Fruit fly (Drosophila melanogaster): ENCODE results near the gene dikar.
A peak's percentile ranks its signal among the peaks of the same experiment; 100 is the strongest.

dikar gene

DNA sequence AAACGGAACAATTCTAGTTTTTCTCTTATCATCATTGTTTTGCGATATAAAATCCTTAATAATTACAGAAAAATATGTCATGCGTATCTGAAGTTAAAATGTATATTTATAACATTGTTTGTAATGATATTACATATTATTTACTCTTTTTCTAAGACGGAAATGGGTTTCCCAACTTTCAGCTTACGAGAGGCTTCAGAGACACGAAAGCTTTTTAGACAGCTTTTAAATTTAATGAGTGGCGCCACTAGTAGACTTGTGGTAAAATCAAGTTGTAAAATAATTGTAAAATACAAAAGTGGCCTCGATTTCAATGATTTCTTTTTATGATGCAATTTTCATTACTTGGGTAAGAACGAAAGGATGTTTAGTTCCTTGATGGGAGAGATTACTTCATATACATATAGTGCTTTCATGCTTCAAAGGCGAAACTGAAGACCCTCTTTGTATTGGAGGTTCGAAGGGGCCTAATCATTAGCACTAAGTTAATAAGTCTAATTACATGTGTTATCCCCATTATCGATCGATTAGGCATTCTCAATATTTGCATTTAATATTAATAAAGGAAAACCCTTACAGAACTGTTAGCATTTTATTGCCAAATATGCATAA is 33.9 kb downstream of the dikar start (continued):
- TF ChIP-seq CG6276 (GFP tag; optimal IDR thresholded peaks at IDR 0.05): no peak
- peak; percentile 27 for TF ChIP-seq CG9139 (GFP tag; optimal IDR thresholded peaks at IDR 0.05)
- peak; percentile 70 for TF ChIP-seq acj6 (GFP tag; optimal IDR thresholded peaks at IDR 0.05)
- TF ChIP-seq ss (GFP tag; optimal IDR thresholded peaks at IDR 0.05): peak in 1 of 2 experiments; percentile 26
- no peak for TF ChIP-seq CG15336 (GFP tag; IDR thresholded peaks at IDR 0.05)
- TF ChIP-seq fd59A (GFP tag; optimal IDR thresholded peaks at IDR 0.05): peak; percentile 37
- TF ChIP-seq fd85E (GFP tag; optimal IDR thresholded peaks at IDR 0.05): peak; percentile 22
- peak; percentile 59 for TF ChIP-seq Hr39 (GFP tag; optimal IDR thresholded peaks at IDR 0.05)
- TF ChIP-seq CG8119 (GFP tag; IDR thresholded peaks at IDR 0.05): no peak
- peak; percentile 65 for TF ChIP-seq CG16779 (tag; optimal IDR thresholded peaks at IDR 0.05)
- no peak for TF ChIP-seq CG6854 (GFP tag; optimal IDR thresholded peaks at IDR 0.05)
- TF ChIP-seq CG31627 (GFP tag; optimal IDR thresholded peaks at IDR 0.05): peak; percentile 64
- TF ChIP-seq dsx (GFP tag; optimal IDR thresholded peaks at IDR 0.05; ENCODE audit: poor library complexity, severe bottlenecking): no peak
- TF ChIP-seq salr (GFP tag; optimal IDR thresholded peaks at IDR 0.05): peak; percentile 10 to 73
- TF ChIP-seq topi (GFP tag; optimal IDR thresholded peaks at IDR 0.05): peak; percentile 79
- TF ChIP-seq Eip93F (GFP tag; optimal IDR thresholded peaks at IDR 0.05): no peak
- TF ChIP-seq CG11294 (GFP tag; IDR thresholded peaks at IDR 0.05): no peak
- peak; percentile 45 for TF ChIP-seq Sox14 (GFP tag; optimal IDR thresholded peaks at IDR 0.05)
- peak; percentile 52 for TF ChIP-seq CG11762 (GFP tag; optimal IDR thresholded peaks at IDR 0.05; ENCODE audit: insufficient read depth)
- TF ChIP-seq CG11902 (GFP tag; optimal IDR thresholded peaks at IDR 0.05): peak; percentile 58
- TF ChIP-seq Blimp-1 (GFP tag; optimal IDR thresholded peaks at IDR 0.05): peak; percentile 20
- TF ChIP-seq CG6792 (GFP tag; optimal IDR thresholded peaks at IDR 0.05): peak; percentile 72
- TF ChIP-seq pdm3 (GFP tag; optimal IDR thresholded peaks at IDR 0.05): peak; percentile 77
- no peak for TF ChIP-seq Lpt (GFP tag; optimal IDR thresholded peaks at IDR 0.05)
- peak; percentile 60 for TF ChIP-seq vri (GFP tag; optimal IDR thresholded peaks at IDR 0.05)

DNA sequence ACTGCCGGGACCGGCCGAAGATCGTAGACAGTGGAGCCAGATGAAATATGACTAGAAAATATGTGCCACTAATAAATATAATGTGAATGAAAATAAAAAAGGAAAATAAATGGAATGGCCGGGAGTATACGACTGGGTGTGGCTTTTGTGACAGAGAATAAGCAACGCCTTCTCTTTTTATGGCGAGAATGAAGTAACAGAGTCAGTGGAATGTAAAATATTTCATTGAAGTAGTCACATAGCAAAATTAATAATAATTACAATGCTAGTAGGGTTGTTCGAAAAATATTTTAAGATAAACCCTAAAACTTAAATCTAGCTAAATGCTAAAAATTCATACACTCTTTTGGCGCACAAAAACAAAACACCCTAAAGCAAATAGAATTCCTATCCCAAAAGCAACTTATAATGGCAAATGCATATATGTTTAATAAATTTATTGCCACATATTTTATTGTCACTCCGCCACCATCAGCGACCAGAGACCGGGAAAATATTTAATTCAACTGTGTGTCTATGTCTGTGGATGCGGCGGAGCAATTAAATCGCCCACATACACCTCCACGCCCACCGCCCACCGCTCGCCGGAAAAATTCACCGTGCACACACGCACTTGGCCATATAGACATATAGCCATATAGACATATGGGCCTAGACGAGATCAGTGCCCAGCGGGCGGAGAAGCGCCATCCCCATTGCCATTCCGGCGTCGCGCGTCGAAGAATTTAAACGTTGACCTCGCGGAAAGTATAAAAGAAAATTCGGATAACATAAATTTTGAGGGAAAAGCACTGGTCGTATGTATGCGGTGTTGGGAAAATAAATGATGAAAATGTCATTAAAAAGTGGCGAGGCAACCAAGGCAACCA is 36.0 kb downstream of the dikar start:
- TF ChIP-seq CG6276 (GFP tag; optimal IDR thresholded peaks at IDR 0.05) (no peak), CG1621 (tag; optimal IDR thresholded peaks at IDR 0.05) (no peak), spab (GFP tag; optimal IDR thresholded peaks at IDR 0.05) (no peak), CG6792 (GFP tag; optimal IDR thresholded peaks at IDR 0.05) (no peak), CG6808 (GFP tag; optimal IDR thresholded peaks at IDR 0.05) (no peak), Sox14 (GFP tag; optimal IDR thresholded peaks at IDR 0.05) (no peak), CG8319 (GFP tag; optimal IDR thresholded peaks at IDR 0.05) (no peak), Hr4 (GFP tag; optimal IDR thresholded peaks at IDR 0.05) (no peak), fkh (GFP tag; optimal IDR thresholded peaks at IDR 0.05) (no peak), CG11294 (GFP tag; IDR thresholded peaks at IDR 0.05) (no peak), Ets96B (tag; optimal IDR thresholded peaks at IDR 0.05) (no peak)

DNA sequence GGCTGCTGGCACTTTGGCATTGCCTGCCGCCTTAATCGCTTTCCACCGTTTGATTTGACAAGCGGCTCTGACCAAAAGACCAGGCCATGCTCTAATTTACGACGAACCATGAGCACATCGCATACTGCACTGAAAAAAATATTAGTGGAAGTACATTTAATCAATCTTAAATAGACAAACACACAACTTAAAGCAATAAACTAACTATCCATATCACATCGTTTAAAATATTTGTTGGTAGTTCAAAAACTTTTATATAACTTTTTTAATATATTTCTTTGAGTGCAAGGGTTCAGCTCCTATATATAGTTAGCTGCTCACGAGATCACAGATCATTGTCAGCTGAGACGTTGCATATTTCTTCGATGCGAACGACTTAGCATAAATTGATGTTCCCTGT is 37.1 kb downstream of the dikar start:
- peak; percentile 41 for TF ChIP-seq svp (GFP tag)
- 0 out of 3 replicates have a peak, but pooled peaks have one; percentile 19 for TF ChIP-seq eg (GFP tag; IDR thresholded peaks at IDR 0.05)
- TF ChIP-seq CG6163 (GFP tag; IDR thresholded peaks at IDR 0.05): peak; percentile 45; the same call in 1 of the 3 replicates
- TF ChIP-seq net (GFP tag; optimal IDR thresholded peaks at IDR 0.05): no peak
- TF ChIP-seq CG8632 (GFP tag; optimal IDR thresholded peaks at IDR 0.05): no peak
- peak; percentile 24 for TF ChIP-seq Hr4 (GFP tag; optimal IDR thresholded peaks at IDR 0.05)
- TF ChIP-seq Lpt (GFP tag; optimal IDR thresholded peaks at IDR 0.05): no peak
- TF ChIP-seq Blimp-1 (GFP tag; optimal IDR thresholded peaks at IDR 0.05): no peak
- no peak for TF ChIP-seq CG15336 (GFP tag; IDR thresholded peaks at IDR 0.05)
- no peak for TF ChIP-seq CG16779 (tag; optimal IDR thresholded peaks at IDR 0.05)
- no peak for TF ChIP-seq Eip75B (GFP tag; optimal IDR thresholded peaks at IDR 0.05)
- peak; percentile 15 for TF ChIP-seq CG32006 (GFP tag; optimal IDR thresholded peaks at IDR 0.05)
